Worm (Caenorhabditis elegans) whole organism, mixed stage, embryonic: ENCODE data around the gene lgg-3.

Experiments
- M03D4.4 ChIP-seq: sonication (generic microtip); optimal IDR thresholded peaks from 2 replicates; lab custom pipeline; 2017; ENCODE audit warnings: mild to moderate bottlenecking, missing genetic modification characterization, missing compliant biosample characterization
- bed-3 ChIP-seq: fragments of 200-800 bp; sonication (Bioruptor generic); optimal IDR thresholded peaks from 3 replicates; lab custom pipeline; 2018; ENCODE audit warnings: mild to moderate bottlenecking, missing genetic modification characterization, moderate library complexity, missing compliant biosample characterization
- blmp-1 ChIP-seq: fragments of 150-350 bp; optimal IDR thresholded peaks from 2 replicates; lab custom pipeline; 2014; ENCODE audit warnings: missing biosample characterization, missing genetic modification characterization
- ceh-39 ChIP-seq: fragments of 150-350 bp; optimal IDR thresholded peaks from 2 replicates; lab custom pipeline; 2014; ENCODE audit warnings: missing biosample characterization, missing genetic modification characterization
- ceh-43 ChIP-seq: fragments of 200-800 bp; sonication (Bioruptor generic); optimal IDR thresholded peaks from 2 replicates; lab custom pipeline; 2018; ENCODE audit warnings: mild to moderate bottlenecking, missing genetic modification characterization, moderate library complexity, missing compliant biosample characterization
- ceh-83 ChIP-seq: fragments of 200-800 bp; sonication (Bioruptor generic); optimal IDR thresholded peaks from 2 replicates; lab custom pipeline; 2018; ENCODE audit warnings: mild to moderate bottlenecking, missing genetic modification characterization, missing compliant biosample characterization
- cnd-1 ChIP-seq: fragments of 200-800 bp; sonication (Bioruptor generic); optimal IDR thresholded peaks from 2 replicates; lab custom pipeline; 2018; ENCODE audit warnings: mild to moderate bottlenecking, missing genetic modification characterization, missing compliant biosample characterization
- drap-1 ChIP-seq: fragments of 200-800 bp; sonication (Bioruptor generic); optimal IDR thresholded peaks from 3 replicates; lab custom pipeline; 2018; ENCODE audit warnings: mild to moderate bottlenecking, missing genetic modification characterization, missing compliant biosample characterization
- elt-1 ChIP-seq: sonication (generic microtip); optimal IDR thresholded peaks from 2 replicates; lab custom pipeline; 2017; ENCODE audit warnings: missing genetic modification characterization, mild to moderate bottlenecking, missing compliant biosample characterization, antibody characterized with exemption, moderate library complexity, borderline replicate concordance; ENCODE audit not compliant: insufficient read depth
- flh-1 ChIP-seq: fragments of 200-800 bp; sonication (Bioruptor generic); optimal IDR thresholded peaks from 2 replicates; lab custom pipeline; 2018; ENCODE audit warnings: mild to moderate bottlenecking, missing genetic modification characterization, moderate library complexity, missing compliant biosample characterization
- ham-2 ChIP-seq: fragments of 200-800 bp; sonication (Bioruptor generic); optimal IDR thresholded peaks from 2 replicates; lab custom pipeline; 2018; ENCODE audit warnings: mild to moderate bottlenecking, missing genetic modification characterization, missing compliant biosample characterization
- hlh-1 ChIP-seq: fragments of 150-350 bp; optimal IDR thresholded peaks from 2 replicates; lab custom pipeline; 2014; ENCODE audit warnings: missing biosample characterization, missing genetic modification reagents, missing genetic modification characterization
- lin-13 ChIP-seq: fragments of 150-350 bp; optimal IDR thresholded peaks from 2 replicates; lab custom pipeline; 2014; ENCODE audit warnings: missing biosample characterization, missing genetic modification characterization
- lin-32 ChIP-seq: fragments of 200-800 bp; sonication (Bioruptor generic); optimal IDR thresholded peaks from 2 replicates; lab custom pipeline; 2018; ENCODE audit warnings: mild to moderate bottlenecking, missing genetic modification characterization, missing compliant biosample characterization
- mab-5 ChIP-seq: fragments of 150-350 bp; optimal IDR thresholded peaks from 2 replicates; lab custom pipeline; 2014; ENCODE audit warnings: missing biosample characterization, missing genetic modification characterization
- mep-1 ChIP-seq: fragments of 150-350 bp; optimal IDR thresholded peaks from 2 replicates; lab custom pipeline; 2017; ENCODE audit warnings: missing biosample characterization, missing genetic modification reagents, missing genetic modification characterization, inconsistent platforms
- mls-2 ChIP-seq: sonication (generic microtip); optimal IDR thresholded peaks from 2 replicates; lab custom pipeline; 2016; ENCODE audit warnings: mild to moderate bottlenecking, missing genetic modification characterization, moderate library complexity, missing compliant biosample characterization
- nhr-12 ChIP-seq: fragments of 150-350 bp; optimal IDR thresholded peaks from 2 replicates; lab custom pipeline; 2014; ENCODE audit warnings: missing biosample characterization, missing genetic modification characterization
- nhr-2 ChIP-seq: fragments of 150-350 bp; optimal IDR thresholded peaks from 2 replicates; lab custom pipeline; 2014; ENCODE audit warnings: missing biosample characterization, missing genetic modification characterization
- nhr-237 ChIP-seq: fragments of 150-350 bp; optimal IDR thresholded peaks from 2 replicates; lab custom pipeline; 2014; ENCODE audit warnings: missing biosample characterization, missing genetic modification characterization
- nhr-28 ChIP-seq: fragments of 150-350 bp; optimal IDR thresholded peaks from 2 replicates; lab custom pipeline; 2014; ENCODE audit warnings: missing biosample characterization, missing genetic modification characterization
- nhr-76 ChIP-seq: sonication (generic microtip); optimal IDR thresholded peaks from 2 replicates; lab custom pipeline; 2017; ENCODE audit warnings: missing biosample characterization, missing genetic modification characterization
- pha-4 ChIP-seq: fragments of 150-350 bp; optimal IDR thresholded peaks from 2 replicates; lab custom pipeline; 2018; ENCODE audit warnings: missing biosample characterization, missing genetic modification reagents, missing genetic modification characterization
- sem-2 ChIP-seq: fragments of 200-800 bp; sonication (Bioruptor generic); optimal IDR thresholded peaks from 2 replicates; lab custom pipeline; 2018; ENCODE audit warnings: mild to moderate bottlenecking, missing genetic modification characterization, missing compliant biosample characterization
- snpc-4 ChIP-seq: fragments of 150-350 bp; optimal IDR thresholded peaks from 2 replicates; lab custom pipeline; 2014; ENCODE audit warnings: missing biosample characterization, missing genetic modification characterization
- sptf-1 ChIP-seq: sonication (generic microtip); optimal IDR thresholded peaks from 2 replicates; lab custom pipeline; 2017; ENCODE audit warnings: mild to moderate bottlenecking, missing genetic modification characterization, moderate library complexity, missing compliant biosample characterization
- tbx-8 ChIP-seq: fragments of 200-800 bp; sonication (Bioruptor generic); optimal IDR thresholded peaks from 2 replicates; lab custom pipeline; 2018; ENCODE audit warnings: mild to moderate bottlenecking, missing genetic modification characterization, moderate library complexity, missing compliant biosample characterization
- unc-120 ChIP-seq: sonication (generic microtip); optimal IDR thresholded peaks from 2 replicates; lab custom pipeline; 2017; ENCODE audit warnings: missing genetic modification characterization, missing compliant biosample characterization; ENCODE audit not compliant: poor library complexity, severe bottlenecking
- unc-39 ChIP-seq: fragments of 150-350 bp; optimal IDR thresholded peaks from 2 replicates; lab custom pipeline; 2014; ENCODE audit warnings: missing biosample characterization, missing genetic modification characterization
- unc-62 ChIP-seq: fragments of 150-350 bp; optimal IDR thresholded peaks from 2 replicates; lab custom pipeline; 2014; ENCODE audit warnings: missing biosample characterization, missing genetic modification reagents, missing genetic modification characterization
- zip-8 ChIP-seq: fragments of 150-350 bp; optimal IDR thresholded peaks from 2 replicates; lab custom pipeline; 2014; ENCODE audit warnings: missing biosample characterization, missing genetic modification characterization
- ztf-11 ChIP-seq: fragments of 150-350 bp; optimal IDR thresholded peaks from 2 replicates; lab custom pipeline; 2014; ENCODE audit warnings: missing biosample characterization, missing genetic modification characterization

Gene lgg-3

DNA sequence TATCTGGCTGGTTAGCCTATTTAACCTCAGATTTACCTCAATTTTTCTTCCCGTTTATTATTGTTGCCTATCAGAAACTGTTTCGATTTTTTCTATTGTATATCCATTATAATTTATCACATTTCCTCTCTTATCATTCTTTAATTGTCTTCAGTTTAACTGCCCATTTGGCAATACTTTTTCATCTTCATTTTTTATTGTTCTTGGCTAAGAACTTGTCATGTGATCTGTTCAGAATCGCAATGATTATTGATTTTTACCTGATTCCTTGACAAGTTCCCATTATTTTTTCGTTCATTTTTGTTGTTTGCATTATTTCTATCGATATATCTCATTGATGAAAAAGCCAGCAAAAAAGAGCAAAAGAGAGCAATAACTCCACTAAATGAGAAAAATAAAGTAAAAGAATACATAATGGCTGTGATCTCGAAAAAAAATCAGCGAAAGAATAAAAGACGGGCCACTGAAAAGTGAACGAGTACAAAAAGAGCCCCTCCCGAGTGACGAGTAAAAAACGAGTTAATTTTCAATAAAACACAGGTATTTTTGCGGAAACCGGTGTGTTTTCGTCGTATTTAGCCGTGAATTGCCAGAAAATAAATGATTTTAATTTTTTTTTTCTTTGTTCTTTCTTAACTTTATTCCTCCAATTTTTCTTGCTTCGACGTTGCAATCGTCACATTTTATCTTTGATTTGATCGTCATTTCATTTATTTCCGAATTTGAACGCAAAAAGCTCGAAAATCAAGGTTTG lies 16.6 kb upstream of the lgg-3 start, which contains the start of gene arf-1:
Gene arf-1 (plus strand): TSS at position 657 of the 754 bp plus-strand sequence.
- TF ChIP-seq sptf-1 (no peak), ceh-83 (GFP tag; lab: Kevin White, UChicago) (no peak), snpc-4 (tag; lab: Kevin White, UChicago) (no peak), mls-2 (tag; lab: Kevin White, UChicago) (no peak), unc-39 (tag; lab: Kevin White, UChicago) (no peak), cnd-1 (no peak), blmp-1 (no peak), tbx-8 (GFP tag; lab: Kevin White, UChicago) (no peak), nhr-237 (tag; lab: Kevin White, UChicago) (no peak), zip-8 (tag; lab: Kevin White, UChicago) (no peak), elt-1 (tag; lab: Kevin White, UChicago) (no peak), unc-120 (tag; lab: Kevin White, UChicago) (no peak), mab-5 (tag; lab: Kevin White, UChicago) (no peak), bed-3 (GFP tag; lab: Kevin White, UChicago) (no peak), ztf-11 (tag; lab: Kevin White, UChicago) (no peak), M03D4.4 (tag; lab: Kevin White, UChicago) (no peak), ham-2 (no peak)

DNA sequence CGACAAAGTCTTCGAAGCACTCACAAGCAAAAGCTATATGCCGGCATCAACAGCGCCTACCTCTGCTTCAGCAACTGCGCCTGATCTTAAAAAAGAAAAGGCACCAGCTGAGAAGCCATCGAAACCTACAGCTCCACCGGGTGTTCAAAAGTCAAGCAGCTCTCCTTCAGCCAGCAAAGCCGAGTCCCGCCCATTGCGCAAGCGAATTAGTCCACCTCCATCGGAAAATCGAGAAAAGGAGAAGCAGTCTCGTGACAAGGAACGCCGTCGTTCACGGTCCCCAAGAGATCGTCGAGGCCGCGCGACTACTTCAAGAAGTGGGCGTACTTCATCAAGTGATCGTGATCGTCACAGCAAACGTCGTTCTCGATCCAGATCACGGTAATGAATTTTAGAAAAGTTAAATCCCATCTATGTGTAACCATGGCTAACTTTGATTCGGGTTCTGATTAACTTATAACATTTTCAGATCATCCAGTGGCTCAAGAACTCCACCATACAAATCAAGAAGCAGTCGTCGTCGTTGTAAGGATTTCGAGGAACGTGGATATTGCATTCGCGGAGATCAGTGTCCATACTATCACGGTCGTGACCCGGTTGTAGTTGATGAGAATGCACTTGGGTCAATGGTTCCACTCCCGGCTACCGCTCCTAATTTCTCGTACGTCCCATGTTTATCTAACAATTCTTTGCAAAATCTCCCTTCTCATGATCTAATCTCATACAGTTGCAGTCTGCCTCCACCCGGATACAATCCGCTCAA lies 14.2 kb upstream of the lgg-3 start:
- TF ChIP-seq elt-1 (tag; lab: Kevin White, UChicago), result no peak
- no peak for TF ChIP-seq pha-4 (tag; lab: Kevin White, UChicago)
- TF ChIP-seq nhr-237 (tag; lab: Kevin White, UChicago), result no peak
- TF ChIP-seq lin-32 (GFP tag; lab: Kevin White, UChicago), result no peak
- no peak for TF ChIP-seq unc-39 (tag; lab: Kevin White, UChicago)
- TF ChIP-seq unc-62 (GFP tag; lab: Kevin White, UChicago), result no peak
- TF ChIP-seq zip-8 (tag; lab: Kevin White, UChicago), result no peak
- TF ChIP-seq ceh-39 (tag; lab: Kevin White, UChicago), result no peak
- TF ChIP-seq, all 35 proteins: peak for 0

DNA sequence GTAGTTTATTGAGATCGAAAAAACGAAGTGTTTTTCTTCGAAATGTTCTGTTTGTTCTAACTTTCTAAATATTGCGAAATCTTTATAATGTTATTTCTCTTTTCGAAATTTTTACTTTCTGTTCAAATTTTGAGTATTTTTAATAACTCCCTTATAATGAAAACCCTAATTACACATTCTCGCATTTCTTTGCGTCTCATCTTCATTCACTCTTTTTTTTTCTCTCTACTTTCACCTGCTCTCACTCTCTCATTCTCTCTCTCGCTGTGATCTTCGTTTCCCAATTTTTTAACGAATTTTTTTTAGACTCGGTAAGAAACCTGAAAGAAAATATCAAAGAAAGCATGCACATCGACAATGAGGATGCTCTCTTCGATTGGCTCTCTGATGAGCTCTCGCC lies 13.4 kb upstream of the lgg-3 start, which contains the start of gene rbm-26:
Gene rbm-26 (plus strand): TSS at position 301 of the 400 bp plus-strand sequence.
- TF ChIP-seq nhr-12 (no peak), sem-2 (no peak), ceh-43 (GFP tag; lab: Kevin White, UChicago) (no peak), nhr-237 (tag; lab: Kevin White, UChicago) (no peak), hlh-1 (tag; lab: Kevin White, UChicago) (no peak), nhr-76 (tag; lab: Kevin White, UChicago) (no peak), flh-1 (no peak)
- TF ChIP-seq, all 35 proteins: peak for 0

DNA sequence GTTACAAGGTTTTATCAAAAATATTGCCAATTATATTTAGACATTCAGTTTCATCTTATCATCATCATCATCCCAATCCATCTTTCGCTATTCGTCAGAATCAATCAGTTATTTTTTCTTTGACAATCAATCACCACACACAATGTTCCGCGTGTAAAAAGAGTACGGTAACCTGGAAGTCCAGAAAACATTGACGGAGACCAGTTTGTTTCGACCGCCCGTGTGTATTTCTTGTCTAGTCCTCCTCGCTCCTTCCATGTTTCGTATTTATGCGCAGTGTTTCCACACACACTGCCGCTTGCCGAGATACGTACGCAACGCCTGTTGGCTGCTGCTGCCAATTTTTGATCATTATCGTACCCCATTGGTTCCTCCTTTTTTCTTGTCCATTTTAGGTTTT lies 12.9 kb upstream of the lgg-3 start:
- TF ChIP-seq sptf-1, result peak; percentile 25
- TF ChIP-seq ceh-39 (tag; lab: Kevin White, UChicago), result no peak
- peak; percentile 28 for TF ChIP-seq mep-1 (tag; lab: Kevin White, UChicago)
- peak; percentile 28 for TF ChIP-seq ham-2
- no peak for TF ChIP-seq lin-13 (tag; lab: Kevin White, UChicago)

DNA sequence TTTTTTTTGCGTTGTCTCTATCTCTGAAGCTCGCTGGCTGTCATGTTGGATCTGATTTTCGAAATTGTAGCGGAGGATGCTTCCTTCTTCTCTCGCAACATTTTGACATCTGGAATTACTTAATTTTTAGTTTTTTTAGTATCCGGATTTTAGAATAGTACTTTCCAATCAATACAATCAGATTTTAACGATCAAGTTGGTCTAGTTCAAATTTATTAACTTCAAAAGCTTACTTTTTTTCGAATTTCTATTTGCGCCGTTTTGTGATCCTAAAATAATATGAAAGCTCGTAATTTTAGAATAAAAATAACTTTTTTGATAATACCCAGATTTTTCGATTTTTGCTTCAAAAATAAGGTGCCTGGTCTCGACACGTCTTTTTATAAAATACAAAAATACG lies 12.2 kb upstream of the lgg-3 start, which contains the start of gene B0336.12:
Gene B0336.12 (minus strand): TSS at position 101 of the 400 bp plus-strand sequence.
- TF ChIP-seq drap-1 (GFP tag; lab: Kevin White, UChicago) (no peak), nhr-12 (no peak), sptf-1 (no peak), M03D4.4 (tag; lab: Kevin White, UChicago) (no peak), ztf-11 (tag; lab: Kevin White, UChicago) (no peak), elt-1 (tag; lab: Kevin White, UChicago) (no peak), ceh-83 (GFP tag; lab: Kevin White, UChicago) (no peak), nhr-28 (tag; lab: Kevin White, UChicago) (no peak), pha-4 (tag; lab: Kevin White, UChicago) (no peak), snpc-4 (tag; lab: Kevin White, UChicago) (no peak), nhr-2 (tag; lab: Kevin White, UChicago) (no peak)
- TF ChIP-seq, all 35 proteins: peak for 0
